Worm (Caenorhabditis elegans) whole organism, young adult: Measurements from ENCODE around the gene clec-141.

Experiments
- F39B2.1 ChIP-seq: fragments of 200-800 bp; sonication (Bioruptor generic); IDR thresholded peaks from 2 replicates; pipeline ENCODE4 v1.3.6; 2022; ENCODE audit warnings: missing genetic modification reagents, missing genetic modification characterization, missing compliant biosample characterization
- K11D2.4 ChIP-seq: fragments of 200-800 bp; sonication (Bioruptor generic); IDR thresholded peaks from 2 replicates; pipeline ENCODE4 v1.3.6; 2022; ENCODE audit warnings: missing genetic modification reagents, missing genetic modification characterization, missing compliant biosample characterization
- T26A5.8 ChIP-seq: sonication (generic microtip); optimal IDR thresholded peaks from 2 replicates; lab custom pipeline; 2016; ENCODE audit warnings: missing genetic modification characterization, missing compliant biosample characterization
- Y53F4B.3 ChIP-seq: fragments of 200-800 bp; sonication (Bioruptor generic); IDR thresholded peaks from 2 replicates; pipeline ENCODE4 v1.3.6; 2022; ENCODE audit warnings: missing genetic modification reagents, missing genetic modification characterization, missing compliant biosample characterization
- Y56A3A.18 ChIP-seq: fragments of 200-800 bp; sonication (Bioruptor generic); IDR thresholded peaks from 2 replicates; pipeline ENCODE4 v1.3.6; 2022; ENCODE audit warnings: missing genetic modification reagents, missing genetic modification characterization, missing compliant biosample characterization
- Y79H2A.3 ChIP-seq: fragments of 200-800 bp; sonication (Bioruptor generic); conservative IDR thresholded peaks from 2 replicates; pipeline ENCODE4 v1.3.6; 2022; ENCODE audit warnings: missing genetic modification reagents, missing genetic modification characterization, missing compliant biosample characterization
- aptf-3 ChIP-seq: fragments of 200-800 bp; sonication (Bioruptor generic); IDR thresholded peaks from 2 replicates; pipeline ENCODE4 v1.3.6; 2022; ENCODE audit warnings: missing genetic modification characterization, missing compliant biosample characterization
- atf-7 ChIP-seq: sonication (generic microtip); optimal IDR thresholded peaks from 2 replicates; lab custom pipeline; 2017; ENCODE audit warnings: mild to moderate bottlenecking, missing genetic modification characterization, missing compliant biosample characterization
- bed-1 ChIP-seq: fragments of 200-800 bp; sonication (Bioruptor generic); IDR thresholded peaks from 2 replicates; pipeline ENCODE4 v1.3.6; 2022; ENCODE audit warnings: missing genetic modification reagents, missing genetic modification characterization, missing compliant biosample characterization
- ccch-3 ChIP-seq: fragments of 200-800 bp; sonication (Bioruptor generic); optimal IDR thresholded peaks from 2 replicates; lab custom pipeline; 2018; ENCODE audit warnings: mild to moderate bottlenecking, missing genetic modification characterization, missing compliant biosample characterization
- ceh-100 ChIP-seq: fragments of 200-800 bp; sonication (Bioruptor generic); IDR thresholded peaks from 2 replicates; pipeline ENCODE4 v1.3.6; 2022; ENCODE audit warnings: missing genetic modification reagents, missing genetic modification characterization, missing compliant biosample characterization
- ceh-27 ChIP-seq: fragments of 200-800 bp; sonication (Bioruptor generic); optimal IDR thresholded peaks from 2 replicates; lab custom pipeline; 2018; ENCODE audit warnings: mild to moderate bottlenecking, missing genetic modification characterization, moderate library complexity, missing compliant biosample characterization
- ceh-40 ChIP-seq: fragments of 200-800 bp; sonication (Bioruptor generic); IDR thresholded peaks from 2 replicates; pipeline ENCODE4 v1.3.6; 2022; ENCODE audit warnings: missing genetic modification characterization, missing compliant biosample characterization
- ceh-58 ChIP-seq: fragments of 200-800 bp; sonication (Bioruptor generic); IDR thresholded peaks from 2 replicates; pipeline ENCODE4 v1.3.6; 2022; ENCODE audit warnings: missing genetic modification characterization, missing compliant biosample characterization
- ceh-79 ChIP-seq: sonication (generic microtip); optimal IDR thresholded peaks from 2 replicates; lab custom pipeline; 2017; ENCODE audit warnings: mild to moderate bottlenecking, missing genetic modification characterization, missing compliant biosample characterization
- ceh-91 ChIP-seq: fragments of 200-800 bp; sonication (Bioruptor generic); IDR thresholded peaks from 2 replicates; pipeline ENCODE4 v1.3.6; 2022; ENCODE audit warnings: missing genetic modification reagents, missing genetic modification characterization, missing compliant biosample characterization
- dpff-1 ChIP-seq: sonication (generic microtip); optimal IDR thresholded peaks from 2 replicates; lab custom pipeline; 2017; ENCODE audit warnings: mild to moderate bottlenecking, missing genetic modification characterization, missing compliant biosample characterization
- efl-1 ChIP-seq: fragments of 150-350 bp; optimal IDR thresholded peaks from 2 replicates; lab custom pipeline; 2014; ENCODE audit warnings: missing biosample characterization, missing genetic modification reagents, missing genetic modification characterization
- fkh-3 ChIP-seq: sonication (generic microtip); optimal IDR thresholded peaks from 2 replicates; lab custom pipeline; 2016; ENCODE audit warnings: mild to moderate bottlenecking, missing genetic modification characterization, missing compliant biosample characterization
- hmg-1.2 ChIP-seq: fragments of 200-800 bp; sonication (Bioruptor generic); IDR thresholded peaks from 2 replicates; pipeline ENCODE4 v1.3.6; 2022; ENCODE audit warnings: missing genetic modification reagents, missing genetic modification characterization, missing compliant biosample characterization
- hsf-1 ChIP-seq: fragments of 200-800 bp; sonication (Bioruptor generic); IDR thresholded peaks from 2 replicates; pipeline ENCODE4 v1.3.6; 2022; ENCODE audit warnings: missing genetic modification reagents, missing genetic modification characterization, missing compliant biosample characterization
- madf-10 ChIP-seq: sonication (generic microtip); optimal IDR thresholded peaks from 2 replicates; lab custom pipeline; 2016; ENCODE audit warnings: mild to moderate bottlenecking, missing genetic modification characterization, missing compliant biosample characterization
- madf-3 ChIP-seq: fragments of 200-800 bp; sonication (Bioruptor generic); IDR thresholded peaks from 2 replicates; pipeline ENCODE4 v1.3.6; 2022; ENCODE audit warnings: missing genetic modification reagents, missing genetic modification characterization, missing compliant biosample characterization
- madf-6 ChIP-seq: fragments of 200-800 bp; sonication (Bioruptor generic); IDR thresholded peaks from 2 replicates; pipeline ENCODE4 v1.3.6; 2022; ENCODE audit warnings: missing genetic modification reagents, missing genetic modification characterization, missing compliant biosample characterization
- mel-28 ChIP-seq: sonication (generic microtip); optimal IDR thresholded peaks from 2 replicates; lab custom pipeline; 2016; ENCODE audit warnings: borderline replicate concordance, mild to moderate bottlenecking, missing genetic modification characterization, missing compliant biosample characterization
- nfya-1 ChIP-seq: sonication (generic microtip); optimal IDR thresholded peaks from 2 replicates; lab custom pipeline; 2017; ENCODE audit warnings: antibody characterized with exemption, missing compliant biosample characterization, missing genetic modification characterization, borderline replicate concordance; ENCODE audit not compliant: insufficient read depth
- nhr-179 ChIP-seq: sonication (generic microtip); optimal IDR thresholded peaks from 2 replicates; lab custom pipeline; 2016; ENCODE audit warnings: mild to moderate bottlenecking, missing genetic modification characterization, missing compliant biosample characterization
- pbrm-1 ChIP-seq: fragments of 200-800 bp; sonication (Bioruptor generic); IDR thresholded peaks from 2 replicates; pipeline ENCODE4 v1.3.6; 2022; ENCODE audit warnings: missing genetic modification reagents, missing genetic modification characterization, missing compliant biosample characterization
- pha-4 ChIP-seq: fragments of 150-350 bp; sonication (generic microtip); optimal IDR thresholded peaks from 2 replicates; lab custom pipeline; 2014; ENCODE audit warnings: missing biosample characterization, missing genetic modification reagents, missing genetic modification characterization
- snpc-1.1 ChIP-seq: sonication (generic microtip); optimal IDR thresholded peaks from 2 replicates; lab custom pipeline; 2017; ENCODE audit warnings: missing genetic modification characterization, mild to moderate bottlenecking, missing compliant biosample characterization, antibody characterized with exemption, moderate library complexity, missing genotype, missing genetic modification reagents; ENCODE audit not compliant: insufficient read depth
- snpc-4 ChIP-seq, 5 experiments: fragments of 150-350 bp in 1 of 5; sonication (generic microtip) in 4 of 5; optimal IDR thresholded peaks; 2 replicates each; lab custom pipeline; 2014 to 2018; ENCODE audit warnings: missing genetic modification characterization in 5 of 5, missing biosample characterization in 3 of 5, antibody characterized with exemption in 2 of 5, mild to moderate bottlenecking in 2 of 5, missing compliant biosample characterization in 2 of 5, missing genotype in 2 of 5, moderate library complexity in 2 of 5, missing genetic modification reagents in 1 of 5
- somi-1 ChIP-seq: fragments of 200-800 bp; sonication (Bioruptor generic); optimal IDR thresholded peaks from 2 replicates; lab custom pipeline; 2018; ENCODE audit warnings: mild to moderate bottlenecking, missing genetic modification characterization, missing compliant biosample characterization
- sptf-2 ChIP-seq: fragments of 200-800 bp; sonication (Bioruptor generic); optimal IDR thresholded peaks from 2 replicates; lab custom pipeline; 2018; ENCODE audit warnings: mild to moderate bottlenecking, missing genetic modification characterization, missing compliant biosample characterization
- tbp1 ChIP-seq: fragments of 200-800 bp; sonication (Bioruptor generic); optimal IDR thresholded peaks from 2 replicates; lab custom pipeline; 2018; ENCODE audit warnings: mild to moderate bottlenecking, missing genetic modification characterization, missing compliant biosample characterization
- unc-130 ChIP-seq: sonication (generic microtip); optimal IDR thresholded peaks from 2 replicates; lab custom pipeline; 2016; ENCODE audit warnings: missing genetic modification reagents, missing genetic modification characterization, missing compliant biosample characterization
- unc-62 ChIP-seq: fragments of 150-350 bp; optimal IDR thresholded peaks from 2 replicates; lab custom pipeline; 2014; ENCODE audit warnings: missing biosample characterization, missing genetic modification reagents, missing genetic modification characterization
- ztf-22 ChIP-seq: fragments of 200-800 bp; sonication (Bioruptor generic); optimal IDR thresholded peaks from 2 replicates; lab custom pipeline; 2018; ENCODE audit warnings: mild to moderate bottlenecking, missing genetic modification characterization, moderate library complexity, missing compliant biosample characterization
- ztf-25 ChIP-seq: fragments of 200-800 bp; sonication (Bioruptor generic); IDR thresholded peaks from 2 replicates; pipeline ENCODE4 v1.3.6; 2022; ENCODE audit warnings: missing genetic modification reagents, missing genetic modification characterization, missing compliant biosample characterization
- ztf-26 ChIP-seq: sonication (generic microtip); optimal IDR thresholded peaks from 2 replicates; lab custom pipeline; 2017; ENCODE audit warnings: missing genetic modification characterization, missing compliant biosample characterization
- ztf-28 ChIP-seq: fragments of 200-800 bp; sonication (Bioruptor generic); IDR thresholded peaks from 2 replicates; pipeline ENCODE4 v1.3.6; 2022; ENCODE audit warnings: missing genetic modification reagents, missing genetic modification characterization, missing compliant biosample characterization
- ztf-3 ChIP-seq: fragments of 200-800 bp; sonication (Bioruptor generic); optimal IDR thresholded peaks from 2 replicates; lab custom pipeline; 2018; ENCODE audit warnings: mild to moderate bottlenecking, missing genetic modification characterization, missing compliant biosample characterization

clec-141 gene

ce11 chrII:5420947-5421614 lies 13.6 kb upstream of the clec-141 start, which contains the start of gene tofu-6 (continued):
- no peak for TF ChIP-seq mel-28
- TF ChIP-seq nfya-1 = no peak
- TF ChIP-seq snpc-4 (GFP tag; optimal IDR thresholded peaks at IDR 0.05; lab: Kevin White, UChicago) = no peak
- TF ChIP-seq snpc-4 (tag; optimal IDR thresholded peaks at IDR 0.05; lab: Kevin White, UChicago) = peak in 1 of 4 experiments; percentile 5
- TF ChIP-seq efl-1 (GFP tag; lab: Kevin White, UChicago) = peak; percentile 95
- TF ChIP-seq atf-7 = no peak
- TF ChIP-seq unc-130 = no peak
- TF ChIP-seq ztf-26 (tag; lab: Kevin White, UChicago) = no peak
- TF ChIP-seq nhr-179 (tag; lab: Kevin White, UChicago) = no peak
- TF ChIP-seq fkh-3 = no peak
- 0 out of 2 replicates have a peak, but pooled peaks have one; percentile 35 for TF ChIP-seq hsf-1 (GFP tag; lab: Robert Waterston, UW)
- no peak for TF ChIP-seq dpff-1 (tag; lab: Kevin White, UChicago)
- no peak for TF ChIP-seq ceh-40 (GFP tag; lab: Robert Waterston, UW)
- no peak for TF ChIP-seq unc-62 (GFP tag; lab: Kevin White, UChicago)
- TF ChIP-seq ceh-100 (GFP tag; lab: Robert Waterston, UW) = peak; percentile 26; the same call in 1 of the 2 replicates
- no peak for TF ChIP-seq ztf-28
- no peak for TF ChIP-seq Y79H2A.3 (GFP tag; lab: Robert Waterston, UW)
- TF ChIP-seq ztf-25 = no peak
- 0 out of 2 replicates have a peak, but pooled peaks have one; percentile 12 for TF ChIP-seq pbrm-1
- no peak for TF ChIP-seq madf-10 (tag; lab: Kevin White, UChicago)
- 0 out of 2 replicates have a peak, but pooled peaks have one; percentile 32 for TF ChIP-seq hmg-1.2 (GFP tag; lab: Robert Waterston, UW)
- no peak for TF ChIP-seq K11D2.4 (GFP tag; lab: Robert Waterston, UW)
- peak; percentile 98 for TF ChIP-seq madf-6 (GFP tag; lab: Robert Waterston, UW)
- TF ChIP-seq Y53F4B.3 = no peak
- no peak for TF ChIP-seq ceh-58 (GFP tag; lab: Robert Waterston, UW)
- peak; percentile 90 for TF ChIP-seq ceh-91 (GFP tag; lab: Robert Waterston, UW)
- TF ChIP-seq tbp1 = no peak
- TF ChIP-seq, all 124 proteins: peak for 29

ce11 chrII:5418929-5419328 lies 11.5 kb upstream of the clec-141 start, which contains the start of gene EEED8.15:
TSS of gene EEED8.15 (plus strand) at chrII:5419229.
- no peak for TF ChIP-seq atf-7
- no peak for TF ChIP-seq ccch-3 (GFP tag; lab: Kevin White, UChicago)
- no peak for TF ChIP-seq ztf-22
- no peak for TF ChIP-seq ceh-79 (tag; lab: Kevin White, UChicago)
- no peak for TF ChIP-seq snpc-1.1
- TF ChIP-seq F39B2.1 (GFP tag; lab: Robert Waterston, UW) = no peak
- no peak for TF ChIP-seq efl-1 (GFP tag; lab: Kevin White, UChicago)
- TF ChIP-seq ztf-3 (GFP tag; lab: Kevin White, UChicago) = no peak

ce11 chrII:5418317-5418716 lies 10.9 kb upstream of the clec-141 start:
- no peak for TF ChIP-seq bed-1 (GFP tag; lab: Robert Waterston, UW)
- TF ChIP-seq T26A5.8 = no peak
- no peak for TF ChIP-seq sptf-2 (GFP tag; lab: Kevin White, UChicago)
- no peak for TF ChIP-seq K11D2.4 (GFP tag; lab: Robert Waterston, UW)
- no peak for TF ChIP-seq ceh-79 (tag; lab: Kevin White, UChicago)
- no peak for TF ChIP-seq somi-1 (GFP tag; lab: Kevin White, UChicago)
- TF ChIP-seq aptf-3 = no peak
- no peak for TF ChIP-seq fkh-3
- TF ChIP-seq ceh-58 (GFP tag; lab: Robert Waterston, UW) = no peak
- TF ChIP-seq Y56A3A.18 (GFP tag; lab: Robert Waterston, UW) = no peak
- TF ChIP-seq ccch-3 (GFP tag; lab: Kevin White, UChicago) = no peak
- TF ChIP-seq pha-4 = no peak
- no peak for TF ChIP-seq ceh-27 (GFP tag; lab: Kevin White, UChicago)
- TF ChIP-seq madf-3 (GFP tag; lab: Robert Waterston, UW) = no peak
